Fruit fly (Drosophila melanogaster) whole organism, embryonic: ENCODE data around the gene CG6126.

Source experiments
- CG10321 ChIP-seq: fragments of 200-800 bp; sonication (Bioruptor generic); IDR thresholded peaks from 2 replicates; pipeline ENCODE4 v1.3.6; 2022; ENCODE audit warnings: missing biosample characterization, missing genetic modification characterization
- CG10543 ChIP-seq: fragments of 200-800 bp; sonication (Bioruptor generic); optimal IDR thresholded peaks from 3 replicates; lab custom pipeline; 2017; ENCODE audit warnings: missing biosample characterization, mild to moderate bottlenecking, missing genetic modification characterization, moderate library complexity
- CG12071 ChIP-seq: fragments of 200-800 bp; sonication (Bioruptor generic); optimal IDR thresholded peaks from 3 replicates; lab custom pipeline; 2018; ENCODE audit warnings: missing biosample characterization, mild to moderate bottlenecking, missing genetic modification characterization
- CG12659 ChIP-seq: fragments of 200-800 bp; sonication (Bioruptor generic); optimal IDR thresholded peaks from 3 replicates; lab custom pipeline; 2017; ENCODE audit warnings: mild to moderate bottlenecking, missing biosample characterization, missing genetic modification reagents, missing genetic modification characterization
- CG13287 ChIP-seq: fragments of 200-800 bp; sonication (Bioruptor generic); IDR thresholded peaks from 2 replicates; pipeline ENCODE4 v1.3.6; 2022; ENCODE audit warnings: missing biosample characterization, missing genetic modification characterization; ENCODE audit not compliant: partially characterized antibody
- CG15011 ChIP-seq: fragments of 200-800 bp; sonication (Bioruptor generic); optimal IDR thresholded peaks from 3 replicates; lab custom pipeline; 2018; ENCODE audit warnings: missing biosample characterization, mild to moderate bottlenecking, missing genetic modification characterization
- CG15514 ChIP-seq: fragments of 200-800 bp; sonication (Bioruptor generic); optimal IDR thresholded peaks from 3 replicates; lab custom pipeline; 2017; ENCODE audit warnings: missing biosample characterization, missing genetic modification characterization, mild to moderate bottlenecking, moderate library complexity, missing genetic modification reagents
- CG17802 ChIP-seq: fragments of 200-800 bp; sonication (Bioruptor generic); optimal IDR thresholded peaks from 2 replicates; lab custom pipeline; 2018; ENCODE audit warnings: missing biosample characterization, mild to moderate bottlenecking, missing genetic modification characterization, moderate library complexity
- CG2120 ChIP-seq: fragments of 200-800 bp; sonication (Bioruptor generic); optimal IDR thresholded peaks from 3 replicates; lab custom pipeline; 2016; ENCODE audit warnings: missing biosample characterization, missing genetic modification characterization
- CG34224 ChIP-seq: fragments of 200-800 bp; sonication (Bioruptor generic); IDR thresholded peaks from 3 replicates; pipeline ENCODE4 v1.3.6; 2022; ENCODE audit warnings: missing biosample characterization, missing genetic modification characterization; ENCODE audit not compliant: partially characterized antibody
- CG3847 ChIP-seq: fragments of 200-800 bp; sonication (Bioruptor generic); IDR thresholded peaks from 2 replicates; pipeline ENCODE4 v1.3.6; 2022; ENCODE audit warnings: missing biosample characterization, missing genetic modification characterization
- CG4282 ChIP-seq: fragments of 200-800 bp; sonication (Bioruptor generic); optimal IDR thresholded peaks from 2 replicates; lab custom pipeline; 2016; ENCODE audit warnings: missing biosample characterization, missing genetic modification characterization
- CG4360 ChIP-seq: fragments of 200-800 bp; sonication (Bioruptor generic); IDR thresholded peaks from 2 replicates; pipeline ENCODE4 v1.3.6; 2022; ENCODE audit warnings: missing biosample characterization, missing genetic modification characterization
- CG7745 ChIP-seq: fragments of 200-800 bp; sonication (Bioruptor generic); optimal IDR thresholded peaks from 2 replicates; lab custom pipeline; 2018; ENCODE audit warnings: missing biosample characterization, mild to moderate bottlenecking, missing genetic modification characterization, moderate library complexity
- CG9437 ChIP-seq: fragments of 200-800 bp; sonication (Bioruptor generic); optimal IDR thresholded peaks from 2 replicates; lab custom pipeline; 2018; ENCODE audit warnings: missing biosample characterization, mild to moderate bottlenecking, missing genetic modification characterization
- CG9609 ChIP-seq: fragments of 200-800 bp; sonication (Bioruptor generic); optimal IDR thresholded peaks from 3 replicates; lab custom pipeline; 2016; ENCODE audit warnings: missing biosample characterization, missing genetic modification characterization
- D19B ChIP-seq: fragments of 200-800 bp; sonication (Bioruptor generic); optimal IDR thresholded peaks from 2 replicates; lab custom pipeline; 2017; ENCODE audit warnings: missing biosample characterization, mild to moderate bottlenecking, missing genetic modification characterization
- Dbx ChIP-seq: fragments of 200-800 bp; sonication (Bioruptor generic); IDR thresholded peaks from 3 replicates; pipeline ENCODE4 v1.3.6; 2022; ENCODE audit warnings: missing biosample characterization, missing genetic modification characterization
- Elba2 ChIP-seq: fragments of 200-800 bp; sonication (Bioruptor generic); optimal IDR thresholded peaks from 3 replicates; lab custom pipeline; 2016; ENCODE audit warnings: missing biosample characterization, missing genetic modification characterization
- Ets65A ChIP-seq: fragments of 200-800 bp; sonication (Bioruptor generic); peaks from one replicate; lab custom pipeline; 2016; ENCODE audit warnings: missing biosample characterization, missing genetic modification characterization
- Hand ChIP-seq: fragments of 200-800 bp; sonication (Bioruptor generic); optimal IDR thresholded peaks from 2 replicates; lab custom pipeline; 2017; ENCODE audit warnings: mild to moderate bottlenecking, missing biosample characterization, missing genetic modification reagents, missing genetic modification characterization
- Hey ChIP-seq: fragments of 200-800 bp; sonication (Bioruptor generic); optimal IDR thresholded peaks from 3 replicates; lab custom pipeline; 2018; ENCODE audit warnings: missing biosample characterization, mild to moderate bottlenecking, missing genetic modification characterization
- HmgZ ChIP-seq: fragments of 200-800 bp; sonication (Bioruptor generic); optimal IDR thresholded peaks from 2 replicates; lab custom pipeline; 2018; ENCODE audit warnings: missing biosample characterization, mild to moderate bottlenecking, missing genetic modification characterization
- Hmr ChIP-seq: fragments of 200-800 bp; sonication (Bioruptor generic); optimal IDR thresholded peaks from 3 replicates; lab custom pipeline; 2017; ENCODE audit warnings: mild to moderate bottlenecking, missing biosample characterization, missing genetic modification reagents, missing genetic modification characterization
- Hr78 ChIP-seq, 2 experiments: fragments of 200-800 bp in 1 of 2; fragments of >200 bp in 1 of 2; sonication (Bioruptor generic) in 1 of 2; optimal IDR thresholded peaks; 2 replicates each; lab custom pipeline; 2017 to 2019; ENCODE audit warnings: missing biosample characterization in 2 of 2, missing genetic modification characterization in 2 of 2, mild to moderate bottlenecking in 1 of 2, moderate library complexity in 1 of 2
- Jarid2 ChIP-seq: fragments of 200-800 bp; sonication (Bioruptor generic); optimal IDR thresholded peaks from 3 replicates; lab custom pipeline; 2017; ENCODE audit warnings: mild to moderate bottlenecking, missing biosample characterization, missing genetic modification reagents, missing genetic modification characterization
- Lhr ChIP-seq: fragments of 200-800 bp; sonication (Bioruptor generic); optimal IDR thresholded peaks from 3 replicates; lab custom pipeline; 2017; ENCODE audit warnings: mild to moderate bottlenecking, missing biosample characterization, missing genetic modification reagents, missing genetic modification characterization
- Mes4 ChIP-seq: fragments of 200-800 bp; sonication (Bioruptor generic); optimal IDR thresholded peaks from 2 replicates; lab custom pipeline; 2016; ENCODE audit warnings: missing biosample characterization, missing genetic modification characterization
- Nf-YB ChIP-seq: fragments of 200-800 bp; sonication (Bioruptor generic); optimal IDR thresholded peaks from 3 replicates; lab custom pipeline; 2019; ENCODE audit warnings: missing biosample characterization, mild to moderate bottlenecking, missing genetic modification characterization, moderate library complexity
- Oaz ChIP-seq: fragments of 200-800 bp; sonication (Bioruptor generic); IDR thresholded peaks from 2 replicates; pipeline ENCODE4 v1.3.6; 2022; ENCODE audit warnings: missing biosample characterization, missing genetic modification characterization
- Oli ChIP-seq: fragments of 200-800 bp; sonication (Bioruptor generic); optimal IDR thresholded peaks from 2 replicates; lab custom pipeline; 2018; ENCODE audit warnings: missing biosample characterization, mild to moderate bottlenecking, missing genetic modification characterization, moderate library complexity
- PHDP ChIP-seq: fragments of 200-800 bp; sonication (Bioruptor generic); optimal IDR thresholded peaks from 3 replicates; lab custom pipeline; 2018; ENCODE audit warnings: missing biosample characterization, mild to moderate bottlenecking, missing genetic modification characterization, moderate library complexity
- Rx ChIP-seq: fragments of 200-800 bp; sonication (Bioruptor generic); IDR thresholded peaks from 2 replicates; pipeline ENCODE4 v1.3.6; 2022; ENCODE audit warnings: missing biosample characterization, missing genetic modification characterization
- Scr ChIP-seq: fragments of 200-800 bp; sonication (Bioruptor generic); IDR thresholded peaks from 2 replicates; pipeline ENCODE4 v1.3.6; 2022; ENCODE audit warnings: missing biosample characterization, missing genetic modification characterization; ENCODE audit not compliant: partially characterized antibody
- Spps ChIP-seq: fragments of 200-800 bp; sonication (Bioruptor generic); optimal IDR thresholded peaks from 2 replicates; lab custom pipeline; 2018; ENCODE audit warnings: missing biosample characterization, mild to moderate bottlenecking, missing genetic modification characterization
- cg ChIP-seq: fragments of 200-800 bp; sonication (Bioruptor generic); optimal IDR thresholded peaks from 3 replicates; lab custom pipeline; 2019; ENCODE audit warnings: missing biosample characterization, mild to moderate bottlenecking, missing genetic modification characterization, moderate library complexity
- chm ChIP-seq: fragments of 200-800 bp; sonication (Bioruptor generic); IDR thresholded peaks from 2 replicates; pipeline ENCODE4 v1.3.6; 2022; ENCODE audit warnings: missing biosample characterization, missing genetic modification characterization
- ems ChIP-seq: fragments of 200-800 bp; sonication (Bioruptor generic); optimal IDR thresholded peaks from 3 replicates; lab custom pipeline; 2016; ENCODE audit warnings: missing biosample characterization, missing genetic modification characterization
- her ChIP-seq: fragments of 200-800 bp; sonication (Bioruptor generic); optimal IDR thresholded peaks from 2 replicates; lab custom pipeline; 2016; ENCODE audit warnings: missing biosample characterization, missing genetic modification characterization
- hth ChIP-seq: fragments of >200 bp; optimal IDR thresholded peaks from 2 replicates; lab custom pipeline; 2017; ENCODE audit warnings: inconsistent platforms
- jumu ChIP-seq: fragments of 200-800 bp; sonication (Bioruptor generic); optimal IDR thresholded peaks from 3 replicates; lab custom pipeline; 2016; ENCODE audit warnings: missing biosample characterization, missing genetic modification characterization
- lab ChIP-seq: fragments of 200-800 bp; sonication (Bioruptor generic); optimal IDR thresholded peaks from 3 replicates; lab custom pipeline; 2017; ENCODE audit warnings: missing biosample characterization, missing genetic modification characterization, mild to moderate bottlenecking, moderate library complexity, missing genetic modification reagents
- lov ChIP-seq, 2 experiments: fragments of 200-800 bp in 1 of 2; fragments of >200 bp in 1 of 2; sonication (Bioruptor generic) in 1 of 2; IDR thresholded peaks in 1 of 2; optimal IDR thresholded peaks in 1 of 2; 2 replicates in 1 of 2; 3 replicates in 1 of 2; pipeline versions ENCODE4 v1.3.6 to Lab custom; 2017 to 2022; ENCODE audit warnings: missing biosample characterization in 1 of 2, missing genetic modification characterization in 1 of 2
- nau ChIP-seq: fragments of 200-800 bp; sonication (Bioruptor generic); optimal IDR thresholded peaks from 3 replicates; lab custom pipeline; 2017; ENCODE audit warnings: missing biosample characterization, mild to moderate bottlenecking, missing genetic modification characterization, missing genetic modification reagents
- nerfin-1 ChIP-seq: fragments of 200-800 bp; sonication (Bioruptor generic); optimal IDR thresholded peaks from 3 replicates; lab custom pipeline; 2019; ENCODE audit warnings: missing biosample characterization, mild to moderate bottlenecking, missing genetic modification characterization, moderate library complexity
- pzg ChIP-seq: fragments of 200-800 bp; sonication (Bioruptor generic); optimal IDR thresholded peaks from 3 replicates; lab custom pipeline; 2018; ENCODE audit warnings: missing biosample characterization, mild to moderate bottlenecking, missing genetic modification characterization, moderate library complexity
- rib ChIP-seq: fragments of 200-800 bp; sonication (Bioruptor generic); IDR thresholded peaks from 2 replicates; pipeline ENCODE4 v1.3.6; 2022; ENCODE audit warnings: missing biosample characterization, missing genetic modification characterization
- sr ChIP-seq: fragments of 200-800 bp; sonication (Bioruptor generic); IDR thresholded peaks from 3 replicates; pipeline ENCODE4 v1.3.6; 2022; ENCODE audit warnings: missing biosample characterization, missing genetic modification characterization

Gene CG6126

dm6 chr3R:16207074-16207609 is 4.3 kb upstream of the CG6126 start (continued):
- peak; percentile 24 for TF ChIP-seq Hmr
- no peak for TF ChIP-seq CG9437 (GFP tag; lab: Kevin White, UChicago)
- TF ChIP-seq Hr78 (GFP tag; optimal IDR thresholded peaks at IDR 0.05; lab: Kevin White, UChicago): peak in 1 of 2 experiments; percentile 55
- TF ChIP-seq CG3847: peak; percentile 18; the same call in 1 of the 2 replicates
- TF ChIP-seq Rx: no peak
- no peak for TF ChIP-seq Ets65A (GFP tag; lab: Kevin White, UChicago)
- peak; percentile 3 for TF ChIP-seq D19B
- TF ChIP-seq CG4282 (GFP tag; lab: Kevin White, UChicago): no peak
- TF ChIP-seq rib (GFP tag; lab: Robert Waterston, UW): peak; percentile 75; the same call in 1 of the 2 replicates
- TF ChIP-seq Elba2 (GFP tag; lab: Kevin White, UChicago): no peak
- no peak for TF ChIP-seq jumu (GFP tag; lab: Kevin White, UChicago)
- peak; percentile 16 for TF ChIP-seq nau (GFP tag; lab: Kevin White, UChicago)
- TF ChIP-seq CG15514 (GFP tag; lab: Kevin White, UChicago): peak; percentile 90
- TF ChIP-seq Oli: no peak
- TF ChIP-seq CG10321 (GFP tag; lab: Robert Waterston, UW): no peak
- peak; percentile 87 for TF ChIP-seq CG4360 (GFP tag; lab: Robert Waterston, UW)
- TF ChIP-seq CG17802 (tag; lab: Kevin White, UChicago): no peak
- no peak for TF ChIP-seq Lhr
- TF ChIP-seq CG34224 (GFP tag; lab: Robert Waterston, UW): peak; percentile 31; the same call in 1 of the 3 replicates
- TF ChIP-seq lab (GFP tag; lab: Kevin White, UChicago): peak; percentile 68
- TF ChIP-seq nerfin-1 (tag; lab: Kevin White, UChicago): peak; percentile 2
- no peak for TF ChIP-seq Spps
- peak; percentile 28 for TF ChIP-seq PHDP (tag; lab: Kevin White, UChicago)
- TF ChIP-seq Hand (GFP tag; lab: Kevin White, UChicago): peak; percentile 40
- peak; percentile 45 for TF ChIP-seq CG12071 (GFP tag; lab: Kevin White, UChicago)
- TF ChIP-seq Scr (GFP tag; lab: Robert Waterston, UW): peak; percentile 39; the same call in 1 of the 2 replicates
- peak; percentile 69 for TF ChIP-seq chm (GFP tag; lab: Robert Waterston, UW)
- TF ChIP-seq her: peak; percentile 33
- peak; percentile 64 for TF ChIP-seq CG13287 (GFP tag; lab: Robert Waterston, UW)
- no peak for TF ChIP-seq ems (GFP tag; lab: Kevin White, UChicago)
- TF ChIP-seq CG2120: peak; percentile 43
- TF ChIP-seq Dbx (GFP tag; lab: Robert Waterston, UW): peak; percentile 37; the same call in 1 of the 3 replicates
- peak; percentile 99 for TF ChIP-seq CG10543 (GFP tag; lab: Kevin White, UChicago)
- TF ChIP-seq Nf-YB (GFP tag; lab: Kevin White, UChicago): peak; percentile 30
- peak; percentile 13 for TF ChIP-seq CG12659 (GFP tag; lab: Kevin White, UChicago)
- peak; percentile 6 for TF ChIP-seq CG9609 (GFP tag; lab: Kevin White, UChicago)
- no peak for TF ChIP-seq Oaz
- TF ChIP-seq Jarid2 (GFP tag; lab: Kevin White, UChicago): no peak
- peak; percentile 83 for TF ChIP-seq HmgZ (tag; lab: Kevin White, UChicago)
- TF ChIP-seq Mes4 (GFP tag; lab: Kevin White, UChicago): no peak
- TF ChIP-seq sr (GFP tag; lab: Robert Waterston, UW): peak; percentile 43; the same call in 1 of the 3 replicates
- no peak for TF ChIP-seq lov (optimal IDR thresholded peaks at IDR 0.05; lab: Kevin White, UChicago)
- TF ChIP-seq lov (GFP tag; IDR thresholded peaks at IDR 0.05; lab: Robert Waterston, UW): 0 out of 3 replicates have a peak, but pooled peaks have one; percentile 67
- no peak for TF ChIP-seq CG15011 (GFP tag; lab: Kevin White, UChicago)
- no peak for TF ChIP-seq hth (lab: Kevin White, UChicago)
- TF ChIP-seq Hey: peak; percentile 55
- peak; percentile 5 for TF ChIP-seq pzg (GFP tag; lab: Kevin White, UChicago)
- no peak for TF ChIP-seq CG7745 (tag; lab: Kevin White, UChicago)
- peak; percentile 83 for TF ChIP-seq cg (GFP tag; lab: Kevin White, UChicago)
